Worm (Caenorhabditis elegans): Measurements from ENCODE around the gene unc-68.

- TF ChIP-seq F37B4.10 (GFP tag; IDR thresholded peaks at IDR 0.05) (no peak), unc-62 (GFP tag; optimal IDR thresholded peaks at IDR 0.05) (no peak), C06A6.2 (GFP tag; conservative IDR thresholded peaks at IDR 0.05) (no peak), let-526 (GFP tag; IDR thresholded peaks at IDR 0.05) (no peak), rec-8 (tag; optimal IDR thresholded peaks at IDR 0.05) (peak in 1 of 2 experiments; percentile 8), F57C9.4 (tag; optimal IDR thresholded peaks at IDR 0.05) (no peak), let-607 (tag; optimal IDR thresholded peaks at IDR 0.05) (no peak), repo-1 (tag; optimal IDR thresholded peaks at IDR 0.05) (peak; percentile 25), ama-1 (optimal IDR thresholded peaks at IDR 0.05) (no peak), ama-1 (GFP tag; optimal IDR thresholded peaks at IDR 0.05) (no peak)
Observed at ce11 chrV:6879490-6879889, 49.3 kb downstream of the unc-68 start.
